Worm (Caenorhabditis elegans) whole organism, young adult: ENCODE data around the gene F44E5.2.

Source experiments
- B0261.1 ChIP-seq: sonication (generic microtip); optimal IDR thresholded peaks from 2 replicates; lab custom pipeline; 2016; ENCODE audit warnings: mild to moderate bottlenecking, missing genetic modification characterization, moderate library complexity, missing compliant biosample characterization
- B0336.3 ChIP-seq: fragments of 200-800 bp; sonication (Bioruptor generic); IDR thresholded peaks from 2 replicates; pipeline ENCODE4 v1.3.6; 2022; ENCODE audit warnings: missing genetic modification characterization, missing compliant biosample characterization
- C17E4.6 ChIP-seq: fragments of 200-800 bp; sonication (Bioruptor generic); IDR thresholded peaks from 2 replicates; pipeline ENCODE4 v1.3.6; 2022; ENCODE audit warnings: missing genetic modification reagents, missing genetic modification characterization, missing compliant biosample characterization
- D2030.7 ChIP-seq: fragments of 200-800 bp; sonication (Bioruptor generic); IDR thresholded peaks from 2 replicates; pipeline ENCODE4 v1.3.6; 2022; ENCODE audit warnings: missing genetic modification reagents, missing genetic modification characterization, missing compliant biosample characterization
- F37B4.10 ChIP-seq: fragments of 200-800 bp; sonication (Bioruptor generic); IDR thresholded peaks from 2 replicates; pipeline ENCODE4 v1.3.6; 2022; ENCODE audit warnings: missing genetic modification characterization, missing compliant biosample characterization
- F49E8.2 ChIP-seq: sonication (generic microtip); optimal IDR thresholded peaks from 3 replicates; lab custom pipeline; 2017; ENCODE audit warnings: missing genetic modification characterization, mild to moderate bottlenecking, missing compliant biosample characterization, antibody characterized with exemption, moderate library complexity; ENCODE audit not compliant: insufficient read depth
- F52B5.7 ChIP-seq: sonication (generic microtip); optimal IDR thresholded peaks from 2 replicates; lab custom pipeline; 2016; ENCODE audit warnings: mild to moderate bottlenecking, missing genetic modification characterization, missing compliant biosample characterization
- T26A5.8 ChIP-seq: sonication (generic microtip); optimal IDR thresholded peaks from 2 replicates; lab custom pipeline; 2016; ENCODE audit warnings: missing genetic modification characterization, missing compliant biosample characterization
- Y53G8AR.9 ChIP-seq: fragments of 200-800 bp; sonication (Bioruptor generic); conservative IDR thresholded peaks from 2 replicates; pipeline ENCODE4 v1.3.6; 2022; ENCODE audit warnings: missing genetic modification reagents, missing genetic modification characterization, missing compliant biosample characterization
- Y56A3A.18 ChIP-seq: fragments of 200-800 bp; sonication (Bioruptor generic); IDR thresholded peaks from 2 replicates; pipeline ENCODE4 v1.3.6; 2022; ENCODE audit warnings: missing genetic modification reagents, missing genetic modification characterization, missing compliant biosample characterization
- ZK185.1 ChIP-seq: sonication (generic microtip); optimal IDR thresholded peaks from 2 replicates; lab custom pipeline; 2016; ENCODE audit warnings: mild to moderate bottlenecking, missing genetic modification characterization, missing compliant biosample characterization; ENCODE audit not compliant: poor library complexity, severe bottlenecking
- ama-1 ChIP-seq, 3 experiments: fragments of 150-350 bp in 1 of 3; sonication (generic microtip) in 2 of 3; optimal IDR thresholded peaks; 2 replicates each; lab custom pipeline; 2014 to 2018; ENCODE audit warnings: missing biosample characterization in 2 of 3, missing genetic modification characterization in 2 of 3, missing genetic modification reagents in 2 of 3
- ccch-3 ChIP-seq: fragments of 200-800 bp; sonication (Bioruptor generic); optimal IDR thresholded peaks from 2 replicates; lab custom pipeline; 2018; ENCODE audit warnings: mild to moderate bottlenecking, missing genetic modification characterization, missing compliant biosample characterization
- cebp-2 ChIP-seq: fragments of 200-800 bp; sonication (Bioruptor generic); IDR thresholded peaks from 2 replicates; pipeline ENCODE4 v1.3.6; 2022; ENCODE audit warnings: missing genetic modification characterization, missing compliant biosample characterization
- dox-1 ChIP-seq: fragments of 200-800 bp; sonication (Bioruptor generic); IDR thresholded peaks from 2 replicates; pipeline ENCODE4 v1.3.6; 2022; ENCODE audit warnings: missing genetic modification reagents, missing genetic modification characterization, missing compliant biosample characterization
- dpff-1 ChIP-seq: sonication (generic microtip); optimal IDR thresholded peaks from 2 replicates; lab custom pipeline; 2017; ENCODE audit warnings: mild to moderate bottlenecking, missing genetic modification characterization, missing compliant biosample characterization
- efl-1 ChIP-seq: fragments of 150-350 bp; optimal IDR thresholded peaks from 2 replicates; lab custom pipeline; 2014; ENCODE audit warnings: missing biosample characterization, missing genetic modification reagents, missing genetic modification characterization
- egrh-3 ChIP-seq: fragments of 200-800 bp; sonication (Bioruptor generic); IDR thresholded peaks from 2 replicates; pipeline ENCODE4 v1.3.6; 2022; ENCODE audit warnings: missing genetic modification reagents, missing genetic modification characterization, missing compliant biosample characterization
- fkh-3 ChIP-seq: sonication (generic microtip); optimal IDR thresholded peaks from 2 replicates; lab custom pipeline; 2016; ENCODE audit warnings: mild to moderate bottlenecking, missing genetic modification characterization, missing compliant biosample characterization
- gei-17 ChIP-seq: fragments of 200-800 bp; sonication (Bioruptor generic); optimal IDR thresholded peaks from 2 replicates; lab custom pipeline; 2018; ENCODE audit warnings: mild to moderate bottlenecking, missing genetic modification characterization, missing compliant biosample characterization
- him-1 ChIP-seq: sonication (generic microtip); optimal IDR thresholded peaks from 2 replicates; lab custom pipeline; 2016; ENCODE audit warnings: missing genotype, missing genetic modification reagents, missing genetic modification characterization, missing compliant biosample characterization
- hmg-1.2 ChIP-seq: fragments of 200-800 bp; sonication (Bioruptor generic); IDR thresholded peaks from 2 replicates; pipeline ENCODE4 v1.3.6; 2022; ENCODE audit warnings: missing genetic modification reagents, missing genetic modification characterization, missing compliant biosample characterization
- let-526 ChIP-seq: fragments of 200-800 bp; sonication (Bioruptor generic); IDR thresholded peaks from 2 replicates; pipeline ENCODE4 v1.3.6; 2022; ENCODE audit warnings: missing genetic modification reagents, missing genetic modification characterization, missing compliant biosample characterization
- let-607 ChIP-seq, 2 experiments: fragments of 200-800 bp in 1 of 2; sonication (Bioruptor generic) in 1 of 2; sonication (generic microtip) in 1 of 2; optimal IDR thresholded peaks; 2 replicates each; lab custom pipeline; 2016 to 2018; ENCODE audit warnings: mild to moderate bottlenecking in 2 of 2, missing compliant biosample characterization in 2 of 2, missing genetic modification characterization in 2 of 2, moderate library complexity in 2 of 2, missing genotype in 1 of 2
- lin-26 ChIP-seq: fragments of 200-800 bp; sonication (Bioruptor generic); IDR thresholded peaks from 2 replicates; pipeline ENCODE4 v1.3.6; 2022; ENCODE audit warnings: missing genetic modification reagents, missing genetic modification characterization, missing compliant biosample characterization
- lin-40 ChIP-seq: sonication (generic microtip); optimal IDR thresholded peaks from 2 replicates; lab custom pipeline; 2016; ENCODE audit warnings: missing genetic modification characterization, mild to moderate bottlenecking, missing compliant biosample characterization, missing genotype, missing genetic modification reagents
- lir-1 ChIP-seq: fragments of 200-800 bp; sonication (Bioruptor generic); conservative IDR thresholded peaks from 2 replicates; pipeline ENCODE4 v1.3.6; 2022; ENCODE audit warnings: missing genetic modification reagents, missing genetic modification characterization, missing compliant biosample characterization
- madf-6 ChIP-seq: fragments of 200-800 bp; sonication (Bioruptor generic); IDR thresholded peaks from 2 replicates; pipeline ENCODE4 v1.3.6; 2022; ENCODE audit warnings: missing genetic modification reagents, missing genetic modification characterization, missing compliant biosample characterization
- madf-8 ChIP-seq: fragments of 200-800 bp; sonication (Bioruptor generic); conservative IDR thresholded peaks from 2 replicates; pipeline ENCODE4 v1.3.6; 2022; ENCODE audit warnings: missing genetic modification reagents, missing genetic modification characterization, missing compliant biosample characterization
- mcd-1 ChIP-seq: fragments of 200-800 bp; sonication (Bioruptor generic); IDR thresholded peaks from 2 replicates; pipeline ENCODE4 v1.3.6; 2022; ENCODE audit warnings: missing genetic modification reagents, missing genetic modification characterization, missing compliant biosample characterization
- nhr-120 ChIP-seq: fragments of 200-800 bp; sonication (Bioruptor generic); IDR thresholded peaks from 2 replicates; pipeline ENCODE4 v1.3.6; 2022; ENCODE audit warnings: missing genetic modification characterization, missing compliant biosample characterization
- nhr-179 ChIP-seq: sonication (generic microtip); optimal IDR thresholded peaks from 2 replicates; lab custom pipeline; 2016; ENCODE audit warnings: mild to moderate bottlenecking, missing genetic modification characterization, missing compliant biosample characterization
- nhr-27 ChIP-seq: fragments of 200-800 bp; sonication (Bioruptor generic); optimal IDR thresholded peaks from 2 replicates; lab custom pipeline; 2018; ENCODE audit warnings: mild to moderate bottlenecking, missing genetic modification characterization, moderate library complexity, missing compliant biosample characterization
- pbrm-1 ChIP-seq: fragments of 200-800 bp; sonication (Bioruptor generic); IDR thresholded peaks from 2 replicates; pipeline ENCODE4 v1.3.6; 2022; ENCODE audit warnings: missing genetic modification reagents, missing genetic modification characterization, missing compliant biosample characterization
- rec-8 ChIP-seq, 2 experiments: sonication (generic microtip); optimal IDR thresholded peaks; 2 replicates each; lab custom pipeline; 2016; ENCODE audit warnings: mild to moderate bottlenecking in 2 of 2, missing genetic modification characterization in 2 of 2, missing genetic modification reagents in 2 of 2, missing genotype in 2 of 2, missing biosample characterization in 1 of 2, missing compliant biosample characterization in 1 of 2, moderate library complexity in 1 of 2
- snpc-4 ChIP-seq, 5 experiments: fragments of 150-350 bp in 1 of 5; sonication (generic microtip) in 4 of 5; optimal IDR thresholded peaks; 2 replicates each; lab custom pipeline; 2014 to 2018; ENCODE audit warnings: missing genetic modification characterization in 5 of 5, missing biosample characterization in 3 of 5, antibody characterized with exemption in 2 of 5, mild to moderate bottlenecking in 2 of 5, missing compliant biosample characterization in 2 of 5, missing genotype in 2 of 5, moderate library complexity in 2 of 5, missing genetic modification reagents in 1 of 5
- zfh-2 ChIP-seq: fragments of 200-800 bp; sonication (Bioruptor generic); conservative IDR thresholded peaks from 2 replicates; pipeline ENCODE4 v1.3.6; 2022; ENCODE audit warnings: missing genetic modification reagents, missing genetic modification characterization, missing compliant biosample characterization
- zim-3 ChIP-seq: sonication (generic microtip); optimal IDR thresholded peaks from 2 replicates; lab custom pipeline; 2017; ENCODE audit warnings: mild to moderate bottlenecking, missing genetic modification characterization, moderate library complexity, missing compliant biosample characterization
- ztf-18 ChIP-seq: sonication (generic microtip); optimal IDR thresholded peaks from 2 replicates; lab custom pipeline; 2016; ENCODE audit warnings: missing genotype, mild to moderate bottlenecking, missing genetic modification characterization, missing compliant biosample characterization
- ztf-26 ChIP-seq: sonication (generic microtip); optimal IDR thresholded peaks from 2 replicates; lab custom pipeline; 2017; ENCODE audit warnings: missing genetic modification characterization, missing compliant biosample characterization
- ztf-28 ChIP-seq: fragments of 200-800 bp; sonication (Bioruptor generic); IDR thresholded peaks from 2 replicates; pipeline ENCODE4 v1.3.6; 2022; ENCODE audit warnings: missing genetic modification reagents, missing genetic modification characterization, missing compliant biosample characterization

F44E5.2 gene

ce11 chrII:11728545-11729105 is 37.9 kb upstream of the F44E5.2 start, which contains the start of gene alh-8 (continued):
- TF ChIP-seq gei-17 (peak; percentile 30), nhr-120 (GFP tag; lab: Robert Waterston, UW) (no peak), ztf-28 (GFP tag; lab: Robert Waterston, UW) (no peak), rec-8 (tag; optimal IDR thresholded peaks at IDR 0.05; lab: Kevin White, UChicago) (no peak), lir-1 (GFP tag; lab: Robert Waterston, UW) (0 out of 2 replicates have a peak, but pooled peaks have one; percentile 30)

ce11 chrII:11729757-11730535 is 36.6 kb upstream of the F44E5.2 start:
- TF ChIP-seq ama-1 (optimal IDR thresholded peaks at IDR 0.05; lab: Kevin White, UChicago) (no peak), ama-1 (GFP tag; optimal IDR thresholded peaks at IDR 0.05; lab: Kevin White, UChicago) (no peak), D2030.7 (GFP tag; lab: Robert Waterston, UW) (no peak), egrh-3 (GFP tag; lab: Robert Waterston, UW) (peak; percentile 84; the same call in 1 of the 2 replicates), efl-1 (no peak), cebp-2 (0 out of 2 replicates have a peak, but pooled peaks have one; percentile 14), fkh-3 (tag; lab: Kevin White, UChicago) (no peak), B0336.3 (GFP tag; lab: Robert Waterston, UW) (no peak), let-526 (GFP tag; lab: Robert Waterston, UW) (no peak), hmg-1.2 (GFP tag; lab: Robert Waterston, UW) (no peak), mcd-1 (GFP tag; lab: Robert Waterston, UW) (no peak; the same call in 1 of the 2 replicates), lin-26 (GFP tag; lab: Robert Waterston, UW) (0 out of 2 replicates have a peak, but pooled peaks have one; percentile 25), F37B4.10 (peak; percentile 77; the same call in 1 of the 2 replicates), him-1 (no peak), B0261.1 (tag; lab: Kevin White, UChicago) (no peak), Y56A3A.18 (no peak), nhr-27 (tag; lab: Kevin White, UChicago) (no peak), lin-40 (tag; lab: Kevin White, UChicago) (no peak)

ce11 chrII:11731174-11731724 is 35.3 kb upstream of the F44E5.2 start:
- TF ChIP-seq pbrm-1 (GFP tag; lab: Robert Waterston, UW) (peak; percentile 16; the same call in 1 of the 2 replicates), snpc-4 (GFP tag; optimal IDR thresholded peaks at IDR 0.05; lab: Kevin White, UChicago) (no peak), snpc-4 (tag; optimal IDR thresholded peaks at IDR 0.05; lab: Kevin White, UChicago) (peak in 1 of 4 experiments; percentile 13), zfh-2 (GFP tag; lab: Robert Waterston, UW) (0 out of 2 replicates have a peak, but pooled peaks have one; percentile 23), F52B5.7 (no peak), Y56A3A.18 (peak; percentile 61; the same call in 1 of the 2 replicates), gei-17 (peak; percentile 67), madf-8 (GFP tag; lab: Robert Waterston, UW) (no peak), ztf-26 (tag; lab: Kevin White, UChicago) (peak; percentile 49), dox-1 (GFP tag; lab: Robert Waterston, UW) (0 out of 2 replicates have a peak, but pooled peaks have one; percentile 33), madf-6 (GFP tag; lab: Robert Waterston, UW) (peak; percentile 20), rec-8 (tag; optimal IDR thresholded peaks at IDR 0.05; lab: Kevin White, UChicago) (no peak), F49E8.2 (no peak), C17E4.6 (0 out of 2 replicates have a peak, but pooled peaks have one; percentile 6), ztf-18 (tag; lab: Kevin White, UChicago) (peak; percentile 27), Y53G8AR.9 (peak; percentile 92; the same call in 1 of the 2 replicates), zim-3 (tag; lab: Kevin White, UChicago) (no peak), ZK185.1 (tag; lab: Kevin White, UChicago) (peak; percentile 59), ccch-3 (no peak), nhr-179 (no peak), T26A5.8 (tag; lab: Kevin White, UChicago) (peak; percentile 26), let-607 (tag; optimal IDR thresholded peaks at IDR 0.05; lab: Kevin White, UChicago) (peak in 1 of 2 experiments; percentile 9), dpff-1 (no peak)
